Worm (Caenorhabditis elegans) whole organism, midembryonic: ENCODE results near the gene T26H8.5.

ENCODE experiments used
- cog-1 ChIP-seq: sonication (generic microtip); optimal IDR thresholded peaks from 2 replicates; lab custom pipeline; 2016; ENCODE audit warnings: missing genetic modification characterization, missing compliant biosample characterization
- klf-2 ChIP-seq: fragments of 200-800 bp; sonication (Bioruptor generic); conservative IDR thresholded peaks from 2 replicates; pipeline ENCODE4 v1.3.6; 2022; ENCODE audit warnings: missing genetic modification reagents, missing genetic modification characterization, missing compliant biosample characterization
- med-1 ChIP-seq: sonication (generic microtip); optimal IDR thresholded peaks from 2 replicates; lab custom pipeline; 2017; ENCODE audit warnings: missing genetic modification characterization, mild to moderate bottlenecking, missing compliant biosample characterization, antibody characterized with exemption, missing genetic modification reagents; ENCODE audit not compliant: insufficient read depth
- ref-1 ChIP-seq: fragments of 200-800 bp; sonication (Bioruptor generic); conservative IDR thresholded peaks from 2 replicates; pipeline ENCODE4 v1.3.6; 2022; ENCODE audit warnings: missing genetic modification reagents, missing genetic modification characterization, missing compliant biosample characterization
- tab-1 ChIP-seq: fragments of 200-800 bp; sonication (Bioruptor generic); IDR thresholded peaks from 2 replicates; pipeline ENCODE4 v1.3.6; 2022; ENCODE audit warnings: missing genetic modification characterization, missing compliant biosample characterization

- TF ChIP-seq tab-1 (GFP tag; lab: Robert Waterston, UW): no peak
- TF ChIP-seq cog-1 (tag; lab: Kevin White, UChicago): no peak
- no peak for TF ChIP-seq med-1 (GFP tag; lab: Kevin White, UChicago)
- no peak for TF ChIP-seq ref-1 (GFP tag; lab: Robert Waterston, UW)
- no peak for TF ChIP-seq klf-2 (GFP tag; lab: Robert Waterston, UW)
These were observed 18.0 kb upstream of the T26H8.5 start for ce11 chrV:15323417-15323816.
